Worm (Caenorhabditis elegans): Measurements from ENCODE around the gene map-2.

- TF ChIP-seq ctbp-1 (GFP tag; IDR thresholded peaks at IDR 0.05) (no peak), nhr-11 (tag; optimal IDR thresholded peaks at IDR 0.05) (no peak), unc-39 (tag; optimal IDR thresholded peaks at IDR 0.05) (no peak)
Measured at ce11 chrIV:16829896-16830295, 24.8 kb downstream of the map-2 start, which contains the start of gene Y116A8A.7.
